Worm (Caenorhabditis elegans) whole organism, L1 larva: ENCODE data around the gene cpd-2.

ENCODE experiments used
- grh-1 ChIP-seq: fragments of 200-800 bp; sonication (Bioruptor generic); IDR thresholded peaks from 2 replicates; pipeline ENCODE4 v1.3.6; 2022; ENCODE audit warnings: missing genetic modification reagents, missing genetic modification characterization, missing compliant biosample characterization
- hlh-4 ChIP-seq: sonication (generic microtip); optimal IDR thresholded peaks from 2 replicates; lab custom pipeline; 2016; ENCODE audit warnings: mild to moderate bottlenecking, missing genetic modification characterization, missing compliant biosample characterization
- lin-13 ChIP-seq: fragments of 150-350 bp; optimal IDR thresholded peaks from 2 replicates; lab custom pipeline; 2014; ENCODE audit warnings: missing biosample characterization, missing genetic modification reagents, missing genetic modification characterization
- lin-39 ChIP-seq: fragments of 150-350 bp; optimal IDR thresholded peaks from 2 replicates; lab custom pipeline; 2014; ENCODE audit warnings: missing biosample characterization, missing genetic modification reagents, missing genetic modification characterization
- unc-30 ChIP-seq: sonication (generic microtip); optimal IDR thresholded peaks from 2 replicates; lab custom pipeline; 2017; ENCODE audit warnings: missing biosample characterization, missing genetic modification characterization
- xbp-1 ChIP-seq: sonication (generic microtip); optimal IDR thresholded peaks from 2 replicates; lab custom pipeline; 2016; ENCODE audit warnings: missing genetic modification characterization, missing compliant biosample characterization

ce11 chrX:16049573-16049972 is at the start of gene cpd-2:
- no peak for TF ChIP-seq xbp-1 (tag; lab: Kevin White, UChicago)
- no peak for TF ChIP-seq unc-30 (tag; lab: Kevin White, UChicago)
- TF ChIP-seq lin-39 (tag; lab: Kevin White, UChicago) = no peak
- no peak for TF ChIP-seq grh-1 (GFP tag; lab: Robert Waterston, UW)
- no peak for TF ChIP-seq lin-13
- no peak for TF ChIP-seq hlh-4 (tag; lab: Kevin White, UChicago)
